Fruit fly (Drosophila melanogaster) whole organism, embryonic: ENCODE data around the gene CG17562.
A peak's percentile ranks its signal among the peaks of the same experiment; 100 is the strongest.

ENCODE experiments used
- Atf6 ChIP-seq: fragments of 200-800 bp; sonication (Bioruptor generic); IDR thresholded peaks from 2 replicates; pipeline ENCODE4 v1.3.6; 2022; ENCODE audit warnings: missing biosample characterization, missing genetic modification characterization
- C15 ChIP-seq: fragments of 200-800 bp; sonication (Bioruptor generic); IDR thresholded peaks from 3 replicates; pipeline ENCODE4 v1.3.6; 2022; ENCODE audit warnings: missing biosample characterization, missing genetic modification characterization
- CG12155 ChIP-seq: fragments of 200-800 bp; sonication (Bioruptor generic); optimal IDR thresholded peaks from 3 replicates; lab custom pipeline; 2016; ENCODE audit warnings: missing biosample characterization, missing genetic modification characterization
- CG12659 ChIP-seq: fragments of 200-800 bp; sonication (Bioruptor generic); optimal IDR thresholded peaks from 3 replicates; lab custom pipeline; 2017; ENCODE audit warnings: mild to moderate bottlenecking, missing biosample characterization, missing genetic modification reagents, missing genetic modification characterization
- CG12942 ChIP-seq: fragments of 200-800 bp; sonication (Bioruptor generic); optimal IDR thresholded peaks from 3 replicates; lab custom pipeline; 2016; ENCODE audit warnings: missing biosample characterization, missing genetic modification characterization
- CG13894 ChIP-seq: fragments of 200-800 bp; sonication (Bioruptor generic); optimal IDR thresholded peaks from 3 replicates; lab custom pipeline; 2018; ENCODE audit warnings: missing biosample characterization, mild to moderate bottlenecking, missing genetic modification characterization, moderate library complexity
- CG14710 ChIP-seq: fragments of 200-800 bp; sonication (Bioruptor generic); optimal IDR thresholded peaks from 3 replicates; lab custom pipeline; 2019; ENCODE audit warnings: missing biosample characterization, mild to moderate bottlenecking, missing genetic modification characterization, moderate library complexity
- CG1529 ChIP-seq: fragments of 200-800 bp; sonication (Bioruptor generic); optimal IDR thresholded peaks from 3 replicates; lab custom pipeline; 2018; ENCODE audit warnings: missing biosample characterization, missing genetic modification characterization
- CG15601 ChIP-seq: fragments of 200-800 bp; sonication (Bioruptor generic); optimal IDR thresholded peaks from 3 replicates; lab custom pipeline; 2019; ENCODE audit warnings: missing biosample characterization, mild to moderate bottlenecking, missing genetic modification characterization, moderate library complexity
- CG2875 ChIP-seq: fragments of 200-800 bp; sonication (Bioruptor generic); optimal IDR thresholded peaks from 2 replicates; lab custom pipeline; 2017; ENCODE audit warnings: missing biosample characterization, mild to moderate bottlenecking, missing genetic modification characterization, missing genetic modification reagents
- CG3065 ChIP-seq: fragments of 200-800 bp; sonication (Bioruptor generic); optimal IDR thresholded peaks from 2 replicates; lab custom pipeline; 2016; ENCODE audit warnings: missing biosample characterization, missing genetic modification characterization
- CG31388 ChIP-seq: fragments of 200-800 bp; sonication (Bioruptor generic); optimal IDR thresholded peaks from 2 replicates; lab custom pipeline; 2016; ENCODE audit warnings: missing biosample characterization, missing genetic modification characterization
- CG3847 ChIP-seq: fragments of 200-800 bp; sonication (Bioruptor generic); IDR thresholded peaks from 2 replicates; pipeline ENCODE4 v1.3.6; 2022; ENCODE audit warnings: missing biosample characterization, missing genetic modification characterization
- CG4282 ChIP-seq: fragments of 200-800 bp; sonication (Bioruptor generic); optimal IDR thresholded peaks from 2 replicates; lab custom pipeline; 2016; ENCODE audit warnings: missing biosample characterization, missing genetic modification characterization
- CG4404 ChIP-seq: fragments of 200-800 bp; sonication (Bioruptor generic); IDR thresholded peaks from 2 replicates; pipeline ENCODE4 v1.3.6; 2022; ENCODE audit warnings: missing biosample characterization, missing genetic modification characterization
- CG6854 ChIP-seq: fragments of 200-800 bp; sonication (Bioruptor generic); optimal IDR thresholded peaks from 3 replicates; lab custom pipeline; 2017; ENCODE audit warnings: missing biosample characterization, mild to moderate bottlenecking, missing genetic modification characterization
- CG7963 ChIP-seq: fragments of 200-800 bp; sonication (Bioruptor generic); IDR thresholded peaks from 3 replicates; pipeline ENCODE4 v1.3.6; 2022; ENCODE audit warnings: missing biosample characterization, missing genetic modification characterization; ENCODE audit not compliant: partially characterized antibody
- CG7987 ChIP-seq: fragments of 200-800 bp; sonication (Bioruptor generic); optimal IDR thresholded peaks from 2 replicates; lab custom pipeline; 2018; ENCODE audit warnings: missing biosample characterization, mild to moderate bottlenecking, missing genetic modification characterization, moderate library complexity
- Doc3 ChIP-seq: fragments of 200-800 bp; sonication (Bioruptor generic); IDR thresholded peaks from 3 replicates; pipeline ENCODE4 v1.3.6; 2022; ENCODE audit warnings: missing biosample characterization, missing genetic modification characterization; ENCODE audit not compliant: partially characterized antibody
- Dp ChIP-seq: fragments of 200-800 bp; sonication (Bioruptor generic); optimal IDR thresholded peaks from 2 replicates; lab custom pipeline; 2018; ENCODE audit warnings: missing biosample characterization, mild to moderate bottlenecking, missing genetic modification characterization, moderate library complexity
- Dref ChIP-seq: fragments of 200-800 bp; sonication (Bioruptor generic); IDR thresholded peaks from 2 replicates; pipeline ENCODE4 v1.3.6; 2022; ENCODE audit warnings: missing biosample characterization, missing genetic modification characterization
- Fer3 ChIP-seq: fragments of 200-800 bp; sonication (Bioruptor generic); optimal IDR thresholded peaks from 2 replicates; lab custom pipeline; 2018; ENCODE audit warnings: missing biosample characterization, mild to moderate bottlenecking, missing genetic modification characterization, moderate library complexity
- Lpt ChIP-seq: fragments of >200 bp; optimal IDR thresholded peaks from 2 replicates; lab custom pipeline; 2018; ENCODE audit warnings: missing biosample characterization, missing genetic modification characterization
- Max ChIP-seq: fragments of 200-800 bp; sonication (Bioruptor generic); optimal IDR thresholded peaks from 2 replicates; lab custom pipeline; 2016; ENCODE audit warnings: missing biosample characterization, mild to moderate bottlenecking, missing genetic modification characterization
- Med ChIP-seq: fragments of 200-800 bp; sonication (Bioruptor generic); peaks from one replicate; lab custom pipeline; 2016; ENCODE audit warnings: missing biosample characterization, missing genetic modification characterization, mild to moderate bottlenecking, inconsistent platforms, moderate library complexity
- Meics ChIP-seq: fragments of 200-800 bp; sonication (Bioruptor generic); optimal IDR thresholded peaks from 2 replicates; lab custom pipeline; 2017; ENCODE audit warnings: missing biosample characterization, mild to moderate bottlenecking, missing genetic modification characterization
- Nf-YA ChIP-seq: fragments of 200-800 bp; sonication (Bioruptor generic); IDR thresholded peaks from 2 replicates; pipeline ENCODE4 v1.3.6; 2022; ENCODE audit warnings: missing biosample characterization, missing genetic modification characterization
- YL-1 ChIP-seq: fragments of 200-800 bp; sonication (Bioruptor generic); optimal IDR thresholded peaks from 3 replicates; lab custom pipeline; 2017; ENCODE audit warnings: missing biosample characterization, mild to moderate bottlenecking, missing genetic modification characterization
- aop ChIP-seq: fragments of 200-800 bp; sonication (Bioruptor generic); IDR thresholded peaks from 2 replicates; pipeline ENCODE4 v1.3.6; 2022; ENCODE audit warnings: missing biosample characterization, missing genetic modification characterization
- ash1 ChIP-seq: fragments of 200-800 bp; sonication (Bioruptor generic); optimal IDR thresholded peaks from 2 replicates; lab custom pipeline; 2018; ENCODE audit warnings: missing biosample characterization, mild to moderate bottlenecking, missing genetic modification characterization
- bbx ChIP-seq: fragments of 200-800 bp; sonication (Bioruptor generic); IDR thresholded peaks from 2 replicates; pipeline ENCODE4 v1.3.6; 2022; ENCODE audit warnings: missing biosample characterization, missing genetic modification characterization; ENCODE audit not compliant: partially characterized antibody
- cad ChIP-seq: fragments of >200 bp; optimal IDR thresholded peaks from 2 replicates; lab custom pipeline; 2017; ENCODE audit warnings: missing biosample characterization, missing genetic modification characterization
- caup ChIP-seq: fragments of 200-800 bp; sonication (Bioruptor generic); optimal IDR thresholded peaks from 3 replicates; lab custom pipeline; 2017; ENCODE audit warnings: missing biosample characterization, mild to moderate bottlenecking, missing genetic modification characterization, moderate library complexity; ENCODE audit not compliant: severe bottlenecking
- chm ChIP-seq: fragments of 200-800 bp; sonication (Bioruptor generic); IDR thresholded peaks from 2 replicates; pipeline ENCODE4 v1.3.6; 2022; ENCODE audit warnings: missing biosample characterization, missing genetic modification characterization
- exex ChIP-seq: fragments of 200-800 bp; sonication (Bioruptor generic); optimal IDR thresholded peaks from 4 replicates; lab custom pipeline; 2018; ENCODE audit warnings: missing biosample characterization, mild to moderate bottlenecking, missing genetic modification characterization, moderate library complexity
- ftz-f1 ChIP-seq: fragments of 200-800 bp; sonication (Bioruptor generic); optimal IDR thresholded peaks from 2 replicates; lab custom pipeline; 2016; ENCODE audit warnings: missing biosample characterization, missing genetic modification characterization
- grn ChIP-seq: fragments of 200-800 bp; sonication (Bioruptor generic); optimal IDR thresholded peaks from 3 replicates; lab custom pipeline; 2017; ENCODE audit warnings: missing biosample characterization, missing genetic modification characterization
- gt ChIP-seq: fragments of 200-800 bp; sonication (Bioruptor generic); IDR thresholded peaks from 2 replicates; pipeline ENCODE4 v1.3.6; 2022; ENCODE audit warnings: missing biosample characterization, missing genetic modification characterization
- knrl ChIP-seq: fragments of 200-800 bp; sonication (Bioruptor generic); IDR thresholded peaks from 3 replicates; pipeline ENCODE4 v1.3.6; 2022; ENCODE audit warnings: missing biosample characterization, missing genetic modification characterization; ENCODE audit not compliant: partially characterized antibody
- nom ChIP-seq: fragments of 200-800 bp; sonication (Bioruptor generic); optimal IDR thresholded peaks from 2 replicates; lab custom pipeline; 2017; ENCODE audit warnings: missing biosample characterization, missing genetic modification characterization, mild to moderate bottlenecking, moderate library complexity, missing genetic modification reagents
- oc ChIP-seq: fragments of 200-800 bp; sonication (Bioruptor generic); optimal IDR thresholded peaks from 2 replicates; lab custom pipeline; 2018; ENCODE audit warnings: missing biosample characterization, mild to moderate bottlenecking, missing genetic modification characterization, moderate library complexity
- pho ChIP-seq: fragments of 200-800 bp; sonication (Bioruptor generic); optimal IDR thresholded peaks from 2 replicates; lab custom pipeline; 2016; ENCODE audit warnings: missing biosample characterization, missing genetic modification characterization
- pzg ChIP-seq: fragments of 200-800 bp; sonication (Bioruptor generic); optimal IDR thresholded peaks from 3 replicates; lab custom pipeline; 2018; ENCODE audit warnings: missing biosample characterization, mild to moderate bottlenecking, missing genetic modification characterization, moderate library complexity
- rib ChIP-seq: fragments of 200-800 bp; sonication (Bioruptor generic); IDR thresholded peaks from 2 replicates; pipeline ENCODE4 v1.3.6; 2022; ENCODE audit warnings: missing biosample characterization, missing genetic modification characterization
- run ChIP-seq: fragments of 200-800 bp; sonication (Bioruptor generic); optimal IDR thresholded peaks from 3 replicates; lab custom pipeline; 2018; ENCODE audit warnings: missing biosample characterization, mild to moderate bottlenecking, missing genetic modification characterization
- stwl ChIP-seq: fragments of 200-800 bp; sonication (Bioruptor generic); optimal IDR thresholded peaks from 3 replicates; lab custom pipeline; 2018; ENCODE audit warnings: missing biosample characterization, mild to moderate bottlenecking, missing genetic modification characterization, moderate library complexity
- tx ChIP-seq: fragments of 200-800 bp; sonication (Bioruptor generic); optimal IDR thresholded peaks from 2 replicates; lab custom pipeline; 2016; ENCODE audit warnings: missing biosample characterization, missing genetic modification characterization
- wdn ChIP-seq: fragments of 200-800 bp; sonication (Bioruptor generic); IDR thresholded peaks from 2 replicates; pipeline ENCODE4 v1.3.6; 2022; ENCODE audit warnings: missing biosample characterization, missing genetic modification characterization

Gene CG17562

dm6 chr3R:16655494-16656493, 40.7 kb downstream of the CG17562 start, which contains the start of gene modSP (continued):
- peak; percentile 29 for TF ChIP-seq Meics
- TF ChIP-seq CG31388 (GFP tag; lab: Kevin White, UChicago) = no peak
- peak; percentile 46 for TF ChIP-seq CG14710 (tag; lab: Kevin White, UChicago)
- TF ChIP-seq Nf-YA (GFP tag; lab: Robert Waterston, UW) = no peak
- no peak for TF ChIP-seq Lpt (GFP tag; lab: Kevin White, UChicago)
- TF ChIP-seq grn (GFP tag; lab: Kevin White, UChicago) = peak; percentile 69
- TF ChIP-seq CG12659 = peak; percentile 48
- TF ChIP-seq Max = no peak
- TF ChIP-seq CG12942 (GFP tag; lab: Kevin White, UChicago) = no peak
- TF ChIP-seq rib = no peak
- TF ChIP-seq CG1529 (GFP tag; lab: Kevin White, UChicago) = no peak
- TF ChIP-seq ftz-f1 (GFP tag; lab: Kevin White, UChicago) = no peak
- TF ChIP-seq CG6854 (GFP tag; lab: Kevin White, UChicago) = no peak
- no peak for TF ChIP-seq pho (GFP tag; lab: Kevin White, UChicago)
- no peak for TF ChIP-seq exex (tag; lab: Kevin White, UChicago)
- TF ChIP-seq wdn (GFP tag; lab: Robert Waterston, UW) = no peak
- no peak for TF ChIP-seq tx
- peak; percentile 15 for TF ChIP-seq Atf6
- no peak for TF ChIP-seq CG4282 (GFP tag; lab: Kevin White, UChicago)
- peak; percentile 37 for TF ChIP-seq knrl (GFP tag; lab: Robert Waterston, UW)
- no peak for TF ChIP-seq YL-1 (GFP tag; lab: Kevin White, UChicago)
- peak; percentile 62 for TF ChIP-seq stwl (tag; lab: Kevin White, UChicago)
- peak; percentile 48 for TF ChIP-seq CG13894 (tag; lab: Kevin White, UChicago)
- TF ChIP-seq CG3065 (GFP tag; lab: Kevin White, UChicago) = peak; percentile 67
- TF ChIP-seq CG2875 (GFP tag; lab: Kevin White, UChicago) = no peak
- peak; percentile 9 for TF ChIP-seq Dp
- no peak for TF ChIP-seq CG7987 (GFP tag; lab: Kevin White, UChicago)
- TF ChIP-seq CG7963 (GFP tag; lab: Robert Waterston, UW) = peak; percentile 72
- TF ChIP-seq gt (GFP tag; lab: Robert Waterston, UW) = no peak
- TF ChIP-seq bbx = peak; percentile 83
- TF ChIP-seq CG15601 (tag; lab: Kevin White, UChicago) = peak; percentile 16
- TF ChIP-seq run = no peak
- peak; percentile 22; the same call in 1 of the 2 replicates for TF ChIP-seq CG3847 (GFP tag; lab: Robert Waterston, UW)
- peak; percentile 23 for TF ChIP-seq pzg (GFP tag; lab: Kevin White, UChicago)
- peak; percentile 49; the same call in 2 of the 3 replicates for TF ChIP-seq Doc3 (GFP tag; lab: Robert Waterston, UW)
- TF ChIP-seq aop (GFP tag; lab: Robert Waterston, UW) = no peak
- TF ChIP-seq Fer3 (tag; lab: Kevin White, UChicago) = peak; percentile 6
- TF ChIP-seq oc (tag; lab: Kevin White, UChicago) = no peak
- TF ChIP-seq nom (GFP tag; lab: Kevin White, UChicago) = peak; percentile 75
- TF ChIP-seq Med (GFP tag; lab: Kevin White, UChicago) = peak; percentile 75
- no peak for TF ChIP-seq caup
- no peak for TF ChIP-seq ash1 (GFP tag; lab: Kevin White, UChicago)
- no peak for TF ChIP-seq cad (GFP tag; lab: Kevin White, UChicago)
- TF ChIP-seq CG4404 (GFP tag; lab: Robert Waterston, UW) = no peak
- no peak for TF ChIP-seq CG12155 (GFP tag; lab: Kevin White, UChicago)
- TF ChIP-seq C15 (GFP tag; lab: Robert Waterston, UW) = 0 out of 3 replicates have a peak, but pooled peaks have one; percentile 13
- peak; percentile 54 for TF ChIP-seq Dref (GFP tag; lab: Robert Waterston, UW)
- peak; percentile 46; the same call in 1 of the 2 replicates for TF ChIP-seq chm (GFP tag; lab: Robert Waterston, UW)
